Worm (Caenorhabditis elegans) whole organism, L2 larva: ENCODE results near the gene fbf-2.

Experiments
- C34F6.9 ChIP-seq: fragments of 150-350 bp; optimal IDR thresholded peaks from 2 replicates; lab custom pipeline; 2014; ENCODE audit warnings: missing biosample characterization, missing genetic modification characterization
- F13H6.1 ChIP-seq: sonication (generic microtip); optimal IDR thresholded peaks from 2 replicates; lab custom pipeline; 2016; ENCODE audit warnings: missing genetic modification characterization, missing compliant biosample characterization
- R02D3.7 ChIP-seq: fragments of 150-350 bp; optimal IDR thresholded peaks from 2 replicates; lab custom pipeline; 2014; ENCODE audit warnings: missing biosample characterization, missing genetic modification characterization
- Y55F3AM.14 ChIP-seq: fragments of 200-800 bp; sonication (Bioruptor generic); optimal IDR thresholded peaks from 2 replicates; lab custom pipeline; 2018; ENCODE audit warnings: mild to moderate bottlenecking, missing genetic modification characterization, missing compliant biosample characterization
- ZK546.5 ChIP-seq: sonication (generic microtip); optimal IDR thresholded peaks from 2 replicates; lab custom pipeline; 2017; ENCODE audit warnings: missing biosample characterization, missing genetic modification characterization
- blmp-1 ChIP-seq: sonication (generic microtip); optimal IDR thresholded peaks from 2 replicates; lab custom pipeline; 2017; ENCODE audit warnings: missing genetic modification characterization, mild to moderate bottlenecking, missing compliant biosample characterization, antibody characterized with exemption, moderate library complexity; ENCODE audit not compliant: insufficient read depth
- ceh-16 ChIP-seq: fragments of 150-350 bp; optimal IDR thresholded peaks from 2 replicates; lab custom pipeline; 2014; ENCODE audit warnings: missing biosample characterization, missing genetic modification characterization
- crh-2 ChIP-seq: sonication (generic microtip); optimal IDR thresholded peaks from 2 replicates; lab custom pipeline; 2017; ENCODE audit warnings: missing biosample characterization, missing genetic modification characterization
- dmd-4 ChIP-seq: sonication (generic microtip); optimal IDR thresholded peaks from 2 replicates; lab custom pipeline; 2017; ENCODE audit warnings: missing biosample characterization, missing genetic modification characterization
- egl-27 ChIP-seq: sonication (generic microtip); optimal IDR thresholded peaks from 3 replicates; lab custom pipeline; 2017; ENCODE audit warnings: missing biosample characterization, missing genetic modification reagents, missing genetic modification characterization
- elt-1 ChIP-seq: fragments of 150-350 bp; optimal IDR thresholded peaks from 2 replicates; lab custom pipeline; 2014; ENCODE audit warnings: missing biosample characterization, missing genetic modification characterization
- fos-1 ChIP-seq: fragments of 150-350 bp; optimal IDR thresholded peaks from 2 replicates; lab custom pipeline; 2014; ENCODE audit warnings: missing biosample characterization, missing genetic modification characterization
- gmeb-1 ChIP-seq: fragments of 150-350 bp; optimal IDR thresholded peaks from 2 replicates; lab custom pipeline; 2014; ENCODE audit warnings: missing biosample characterization, missing genetic modification characterization
- lin-13 ChIP-seq: fragments of 150-350 bp; optimal IDR thresholded peaks from 2 replicates; lab custom pipeline; 2014; ENCODE audit warnings: missing biosample characterization, missing genetic modification reagents, missing genetic modification characterization
- lin-39 ChIP-seq: fragments of 150-350 bp; optimal IDR thresholded peaks from 2 replicates; lab custom pipeline; 2014; ENCODE audit warnings: missing biosample characterization, missing genetic modification reagents, missing genetic modification characterization
- lsy-2 ChIP-seq, 2 experiments: fragments of 150-350 bp in 1 of 2; sonication (generic microtip) in 1 of 2; optimal IDR thresholded peaks; 2 replicates each; lab custom pipeline; 2014 to 2017; ENCODE audit warnings: missing biosample characterization in 2 of 2, missing genetic modification characterization in 2 of 2
- mab-5 ChIP-seq: fragments of 150-350 bp; optimal IDR thresholded peaks from 2 replicates; lab custom pipeline; 2014; ENCODE audit warnings: missing biosample characterization, missing genetic modification characterization
- mdl-1 ChIP-seq, 2 experiments: fragments of 150-350 bp in 1 of 2; sonication (generic microtip) in 1 of 2; optimal IDR thresholded peaks; 2 replicates each; lab custom pipeline; 2017; ENCODE audit warnings: missing biosample characterization in 2 of 2, missing genetic modification characterization in 2 of 2
- nhr-129 ChIP-seq: fragments of 150-350 bp; optimal IDR thresholded peaks from 2 replicates; lab custom pipeline; 2014; ENCODE audit warnings: missing biosample characterization, missing genetic modification characterization
- nhr-21 ChIP-seq: fragments of 150-350 bp; optimal IDR thresholded peaks from 2 replicates; lab custom pipeline; 2014; ENCODE audit warnings: missing biosample characterization, missing genetic modification characterization
- nhr-25 ChIP-seq: fragments of 150-350 bp; sonication (generic microtip); optimal IDR thresholded peaks from 3 replicates; lab custom pipeline; 2014; ENCODE audit warnings: missing biosample characterization, missing genetic modification characterization
- nhr-6 ChIP-seq: fragments of 150-350 bp; optimal IDR thresholded peaks from 2 replicates; lab custom pipeline; 2014; ENCODE audit warnings: missing biosample characterization, missing genetic modification characterization
- sem-4 ChIP-seq: fragments of 150-350 bp; optimal IDR thresholded peaks from 2 replicates; lab custom pipeline; 2014; ENCODE audit warnings: missing biosample characterization, missing genetic modification reagents, missing genetic modification characterization
- sma-3 ChIP-seq: sonication (generic microtip); optimal IDR thresholded peaks from 2 replicates; lab custom pipeline; 2016; ENCODE audit warnings: missing genetic modification reagents, missing genetic modification characterization, missing compliant biosample characterization
- sma-9 ChIP-seq, 2 experiments: fragments of 150-350 bp in 1 of 2; sonication (generic microtip) in 1 of 2; optimal IDR thresholded peaks; 2 replicates each; lab custom pipeline; 2014 to 2016; ENCODE audit warnings: missing genetic modification characterization in 2 of 2, mild to moderate bottlenecking in 1 of 2, missing biosample characterization in 1 of 2, missing compliant biosample characterization in 1 of 2, missing genetic modification reagents in 1 of 2, moderate library complexity in 1 of 2
- snpc-4 ChIP-seq: fragments of 150-350 bp; optimal IDR thresholded peaks from 2 replicates; lab custom pipeline; 2014; ENCODE audit warnings: missing biosample characterization, missing genetic modification characterization
- unc-55 ChIP-seq: fragments of 150-350 bp; sonication (generic microtip); optimal IDR thresholded peaks from 3 replicates; lab custom pipeline; 2014; ENCODE audit warnings: missing biosample characterization, missing genetic modification reagents, missing genetic modification characterization
- zag-1 ChIP-seq: fragments of 150-350 bp; optimal IDR thresholded peaks from 2 replicates; lab custom pipeline; 2014; ENCODE audit warnings: missing biosample characterization, missing genetic modification characterization
- ztf-11 ChIP-seq: sonication (generic microtip); optimal IDR thresholded peaks from 2 replicates; lab custom pipeline; 2017; ENCODE audit warnings: missing biosample characterization, missing genetic modification characterization
- ztf-4 ChIP-seq: fragments of 150-350 bp; optimal IDR thresholded peaks from 2 replicates; lab custom pipeline; 2014; ENCODE audit warnings: missing biosample characterization, missing genetic modification characterization

Gene fbf-2

DNA sequence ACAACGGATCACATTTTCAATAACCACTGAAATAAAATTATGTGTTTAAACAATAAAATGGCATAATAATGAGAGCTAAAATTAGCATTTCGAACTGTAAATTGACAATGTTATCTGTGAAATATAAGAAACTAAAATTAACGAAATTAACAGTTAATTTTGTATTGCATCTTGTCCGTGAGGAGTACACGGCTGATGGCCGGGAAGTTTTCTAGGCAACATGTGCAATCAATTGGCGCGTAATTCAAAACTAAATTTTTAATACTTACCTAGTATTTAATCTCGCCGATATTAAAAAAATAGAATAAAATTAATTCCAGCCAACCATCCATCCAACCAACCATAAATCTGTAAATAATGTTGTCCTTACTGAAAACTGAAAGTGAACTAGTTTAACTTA lies 29.8 kb downstream of the fbf-2 start:
- TF ChIP-seq elt-1 (no peak), sma-3 (GFP tag; lab: Kevin White, UChicago) (peak; percentile 90), nhr-6 (tag; lab: Kevin White, UChicago) (peak; percentile 72), zag-1 (tag; lab: Kevin White, UChicago) (peak; percentile 4), lin-13 (GFP tag; lab: Kevin White, UChicago) (peak; percentile 71), ZK546.5 (tag; lab: Kevin White, UChicago) (no peak), sem-4 (tag; lab: Kevin White, UChicago) (peak; percentile 59), nhr-129 (tag; lab: Kevin White, UChicago) (peak; percentile 56), mdl-1 (tag; optimal IDR thresholded peaks at IDR 0.05; lab: Kevin White, UChicago) (no peak), sma-9 (GFP tag; optimal IDR thresholded peaks at IDR 0.05; lab: Kevin White, UChicago) (peak; percentile 95), sma-9 (tag; optimal IDR thresholded peaks at IDR 0.05; lab: Kevin White, UChicago) (no peak), nhr-25 (no peak), crh-2 (tag; lab: Kevin White, UChicago) (peak; percentile 77), gmeb-1 (tag; lab: Kevin White, UChicago) (peak; percentile 98), fos-1 (tag; lab: Kevin White, UChicago) (peak; percentile 5), egl-27 (peak; percentile 36), R02D3.7 (tag; lab: Kevin White, UChicago) (no peak), dmd-4 (tag; lab: Kevin White, UChicago) (peak; percentile 6), ztf-4 (tag; lab: Kevin White, UChicago) (peak; percentile 43), F13H6.1 (tag; lab: Kevin White, UChicago) (peak; percentile 83), ceh-16 (peak; percentile 45), snpc-4 (tag; lab: Kevin White, UChicago) (peak; percentile 72), blmp-1 (tag; lab: Kevin White, UChicago) (peak; percentile 50), C34F6.9 (tag; lab: Kevin White, UChicago) (peak; percentile 70), unc-55 (GFP tag; lab: Kevin White, UChicago) (peak; percentile 75), nhr-21 (tag; lab: Kevin White, UChicago) (peak; percentile 79), lin-39 (tag; lab: Kevin White, UChicago) (no peak), lsy-2 (tag; optimal IDR thresholded peaks at IDR 0.05; lab: Kevin White, UChicago) (peak; percentile 77 to 91), mab-5 (tag; lab: Kevin White, UChicago) (peak; percentile 43)
- TF ChIP-seq, all 48 proteins: peak for 22

- TF ChIP-seq zag-1 (tag; lab: Kevin White, UChicago) = no peak
- TF ChIP-seq unc-55 (GFP tag; lab: Kevin White, UChicago) = peak; percentile 19
- TF ChIP-seq, all 48 proteins: peak for 1
These were observed 35.4 kb downstream of the fbf-2 start, which contains the start of gene R12C12.7 for ce11 chrII:6055927-6056326. TSS of gene R12C12.7 (minus strand) at chrII:6055985.

DNA sequence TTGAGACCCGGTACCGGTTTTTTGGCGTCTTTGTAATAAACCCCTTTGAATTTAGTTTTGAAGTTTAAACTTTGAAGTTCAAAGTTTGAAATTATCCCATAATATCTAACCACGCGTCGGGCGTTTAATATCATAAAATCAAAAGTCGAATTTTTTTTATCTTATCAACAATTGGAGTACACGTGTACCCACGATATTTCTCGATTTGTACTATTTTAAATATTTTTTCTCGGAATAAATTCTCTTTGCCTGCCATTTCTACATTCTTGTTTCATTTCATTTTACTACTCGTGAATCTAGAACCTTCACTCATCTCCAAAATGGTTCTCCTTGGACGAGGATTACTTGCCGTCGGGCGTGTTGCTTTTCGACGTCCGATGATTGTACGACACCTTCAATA lies 41.2 kb downstream of the fbf-2 start, which contains the start of gene gldc-1:
TSS of gene gldc-1 (plus strand) at position 301 of the 400 bp plus-strand sequence.
- peak; percentile 33 for TF ChIP-seq fos-1 (tag; lab: Kevin White, UChicago)
- TF ChIP-seq sma-9 (GFP tag; optimal IDR thresholded peaks at IDR 0.05; lab: Kevin White, UChicago) = peak; percentile 51
- no peak for TF ChIP-seq sma-9 (tag; optimal IDR thresholded peaks at IDR 0.05; lab: Kevin White, UChicago)
- peak; percentile 11 for TF ChIP-seq crh-2 (tag; lab: Kevin White, UChicago)
- no peak for TF ChIP-seq ceh-16
- no peak for TF ChIP-seq lin-39 (tag; lab: Kevin White, UChicago)
- TF ChIP-seq Y55F3AM.14 (GFP tag; lab: Kevin White, UChicago) = no peak
- no peak for TF ChIP-seq ztf-11 (tag; lab: Kevin White, UChicago)
- TF ChIP-seq mab-5 (tag; lab: Kevin White, UChicago) = no peak

DNA sequence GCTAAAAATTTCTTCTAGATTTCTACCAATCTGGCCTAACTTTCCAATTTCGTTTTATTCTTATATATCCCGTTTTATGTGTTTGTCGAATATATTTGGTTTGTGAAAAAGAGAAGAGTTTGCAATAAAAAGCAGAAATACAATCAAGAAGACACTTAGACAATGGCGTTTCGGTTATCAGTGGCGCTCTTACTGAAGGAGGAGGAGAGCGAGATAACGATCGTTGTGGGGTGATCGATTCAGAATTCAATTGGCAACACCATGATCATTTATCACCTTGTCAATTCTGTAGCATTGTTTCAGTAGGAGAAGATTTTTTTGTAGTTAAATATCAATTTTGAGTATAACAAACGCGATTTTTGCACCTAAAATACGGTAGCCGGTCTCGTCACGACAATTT lies 41.7 kb downstream of the fbf-2 start:
- TF ChIP-seq elt-1 (no peak), crh-2 (tag; lab: Kevin White, UChicago) (peak; percentile 54), sma-9 (GFP tag; optimal IDR thresholded peaks at IDR 0.05; lab: Kevin White, UChicago) (peak; percentile 59), sma-9 (tag; optimal IDR thresholded peaks at IDR 0.05; lab: Kevin White, UChicago) (no peak), R02D3.7 (tag; lab: Kevin White, UChicago) (no peak), sma-3 (GFP tag; lab: Kevin White, UChicago) (peak; percentile 3), lin-13 (GFP tag; lab: Kevin White, UChicago) (no peak), fos-1 (tag; lab: Kevin White, UChicago) (peak; percentile 57), ztf-4 (tag; lab: Kevin White, UChicago) (no peak), gmeb-1 (tag; lab: Kevin White, UChicago) (peak; percentile 3)
- TF ChIP-seq, all 48 proteins: peak for 5
